Fruit fly (Drosophila melanogaster): ENCODE data around the gene mew.

The mew gene

dm6 chrX:13251310-13251709 is 7.0 kb downstream of the mew start (continued):
- TF ChIP-seq chm (GFP tag; IDR thresholded peaks at IDR 0.05) (0 out of 2 replicates have a peak, but pooled peaks have one; percentile 38), ham (GFP tag; IDR thresholded peaks at IDR 0.05) (no peak), Adf1 (GFP tag; IDR thresholded peaks at IDR 0.05) (no peak), tll (GFP tag; optimal IDR thresholded peaks at IDR 0.05) (peak in 1 of 2 experiments; percentile 0), E2f2 (GFP tag; IDR thresholded peaks at IDR 0.05) (peak; percentile 53), CG10267 (tag; optimal IDR thresholded peaks at IDR 0.05) (peak; percentile 49), cad (GFP tag; optimal IDR thresholded peaks at IDR 0.05) (no peak), CG34422 (GFP tag; IDR thresholded peaks at IDR 0.05) (peak; percentile 84), pb (GFP tag; optimal IDR thresholded peaks at IDR 0.05) (peak; percentile 82), caup (GFP tag; optimal IDR thresholded peaks at IDR 0.05; ENCODE audit: severe bottlenecking) (peak; percentile 62), HLHmδ (GFP tag; optimal IDR thresholded peaks at IDR 0.05) (no peak), CG7987 (GFP tag; optimal IDR thresholded peaks at IDR 0.05) (peak; percentile 5), CG17359 (tag; optimal IDR thresholded peaks at IDR 0.05) (peak; percentile 82), pros (GFP tag; optimal IDR thresholded peaks at IDR 0.05) (no peak), chif (GFP tag; optimal IDR thresholded peaks at IDR 0.05) (peak; percentile 75), CG4360 (GFP tag; IDR thresholded peaks at IDR 0.05) (no peak), dati (GFP tag; IDR thresholded peaks at IDR 0.05) (peak; percentile 61; the same call in 1 of the 2 replicates), CG3838 (GFP tag; optimal IDR thresholded peaks at IDR 0.05) (no peak), CG4820 (GFP tag; optimal IDR thresholded peaks at IDR 0.05) (peak; percentile 74), scrt (GFP tag; optimal IDR thresholded peaks at IDR 0.05) (peak; percentile 46), tna (GFP tag; IDR thresholded peaks at IDR 0.05; ENCODE audit: partially characterized antibody) (no peak), tgo (GFP tag; IDR thresholded peaks at IDR 0.05) (peak; percentile 77), sna (GFP tag; IDR thresholded peaks at IDR 0.05; ENCODE audit: partially characterized antibody) (no peak), Dbx (GFP tag; IDR thresholded peaks at IDR 0.05) (peak; percentile 78), exex (tag; optimal IDR thresholded peaks at IDR 0.05) (no peak), Ravus (GFP tag; IDR thresholded peaks at IDR 0.05) (no peak), CG17385 (GFP tag; optimal IDR thresholded peaks at IDR 0.05) (peak; percentile 58), CG7556 (GFP tag; optimal IDR thresholded peaks at IDR 0.05) (peak; percentile 60), seq (GFP tag; IDR thresholded peaks at IDR 0.05) (peak; percentile 66), CG4328 (GFP tag; optimal IDR thresholded peaks at IDR 0.05) (no peak), CG42726 (GFP tag; IDR thresholded peaks at IDR 0.05; ENCODE audit: partially characterized antibody) (no peak), CG7839 (tag; optimal IDR thresholded peaks at IDR 0.05) (peak; percentile 82), NfI (GFP tag; optimal IDR thresholded peaks at IDR 0.05) (peak; percentile 77), Nf-YA (GFP tag; IDR thresholded peaks at IDR 0.05) (0 out of 2 replicates have a peak, but pooled peaks have one; percentile 24), aop (GFP tag; IDR thresholded peaks at IDR 0.05) (peak; percentile 58; the same call in 1 of the 2 replicates), danr (GFP tag; IDR thresholded peaks at IDR 0.05) (0 out of 2 replicates have a peak, but pooled peaks have one; percentile 42), D19B (GFP tag; optimal IDR thresholded peaks at IDR 0.05) (peak; percentile 26), sug (tag; optimal IDR thresholded peaks at IDR 0.05) (peak; percentile 10), pho (GFP tag; optimal IDR thresholded peaks at IDR 0.05) (peak; percentile 60), pnt (GFP tag; optimal IDR thresholded peaks at IDR 0.05) (peak; percentile 93), gfzf (GFP tag; optimal IDR thresholded peaks at IDR 0.05) (no peak), hbn (GFP tag; IDR thresholded peaks at IDR 0.05; ENCODE audit: partially characterized antibody) (no peak), CG9609 (GFP tag; optimal IDR thresholded peaks at IDR 0.05) (peak; percentile 76), fru (optimal IDR thresholded peaks at IDR 0.05) (no peak), sob (GFP tag; IDR thresholded peaks at IDR 0.05) (peak; percentile 73; the same call in 1 of the 2 replicates), tx (GFP tag; optimal IDR thresholded peaks at IDR 0.05) (peak; percentile 73), CG11398 (GFP tag; optimal IDR thresholded peaks at IDR 0.05) (peak; percentile 53), Hey (tag; optimal IDR thresholded peaks at IDR 0.05) (no peak), CG10959 (GFP tag; IDR thresholded peaks at IDR 0.05) (no peak; the same call in 1 of the 2 replicates), CG2199 (GFP tag; IDR thresholded peaks at IDR 0.05) (no peak), Sox102F (GFP tag; optimal IDR thresholded peaks at IDR 0.05) (peak; percentile 83)
